Worm (Caenorhabditis elegans) whole organism, young adult: Measurements from ENCODE around the gene C06A12.19.

ENCODE experiments used
- B0261.1 ChIP-seq: sonication (generic microtip); optimal IDR thresholded peaks from 2 replicates; lab custom pipeline; 2016; ENCODE audit warnings: mild to moderate bottlenecking, missing genetic modification characterization, moderate library complexity, missing compliant biosample characterization
- C17E4.6 ChIP-seq: fragments of 200-800 bp; sonication (Bioruptor generic); IDR thresholded peaks from 2 replicates; pipeline ENCODE4 v1.3.6; 2022; ENCODE audit warnings: missing genetic modification reagents, missing genetic modification characterization, missing compliant biosample characterization
- cebp-1 ChIP-seq, 2 experiments: fragments of 200-800 bp in 1 of 2; sonication (Bioruptor generic) in 1 of 2; sonication (generic microtip) in 1 of 2; IDR thresholded peaks in 1 of 2; optimal IDR thresholded peaks in 1 of 2; 2 replicates each; pipeline versions ENCODE4 v1.3.6 to Lab custom; 2017 to 2022; ENCODE audit warnings: missing compliant biosample characterization in 2 of 2, missing genetic modification characterization in 2 of 2, mild to moderate bottlenecking in 1 of 2, missing genetic modification reagents in 1 of 2, moderate library complexity in 1 of 2
- cebp-2 ChIP-seq: fragments of 200-800 bp; sonication (Bioruptor generic); IDR thresholded peaks from 2 replicates; pipeline ENCODE4 v1.3.6; 2022; ENCODE audit warnings: missing genetic modification characterization, missing compliant biosample characterization
- ceh-79 ChIP-seq: sonication (generic microtip); optimal IDR thresholded peaks from 2 replicates; lab custom pipeline; 2017; ENCODE audit warnings: mild to moderate bottlenecking, missing genetic modification characterization, missing compliant biosample characterization
- ekl-4 ChIP-seq: fragments of 200-800 bp; sonication (Bioruptor generic); IDR thresholded peaks from 2 replicates; pipeline ENCODE4 v1.3.6; 2022; ENCODE audit warnings: missing genetic modification reagents, missing genetic modification characterization, missing compliant biosample characterization
- let-526 ChIP-seq: fragments of 200-800 bp; sonication (Bioruptor generic); IDR thresholded peaks from 2 replicates; pipeline ENCODE4 v1.3.6; 2022; ENCODE audit warnings: missing genetic modification reagents, missing genetic modification characterization, missing compliant biosample characterization
- lsy-27 ChIP-seq: sonication (generic microtip); optimal IDR thresholded peaks from 2 replicates; lab custom pipeline; 2017; ENCODE audit warnings: missing genetic modification characterization, mild to moderate bottlenecking, missing compliant biosample characterization, antibody characterized with exemption, missing genotype, borderline replicate concordance; ENCODE audit not compliant: insufficient read depth
- pbrm-1 ChIP-seq: fragments of 200-800 bp; sonication (Bioruptor generic); IDR thresholded peaks from 2 replicates; pipeline ENCODE4 v1.3.6; 2022; ENCODE audit warnings: missing genetic modification reagents, missing genetic modification characterization, missing compliant biosample characterization
- snpc-3.4 ChIP-seq: sonication (generic microtip); optimal IDR thresholded peaks from 2 replicates; lab custom pipeline; 2017; ENCODE audit warnings: missing genetic modification characterization, mild to moderate bottlenecking, missing compliant biosample characterization, antibody characterized with exemption, moderate library complexity, missing genotype, missing genetic modification reagents
- somi-1 ChIP-seq: fragments of 200-800 bp; sonication (Bioruptor generic); optimal IDR thresholded peaks from 2 replicates; lab custom pipeline; 2018; ENCODE audit warnings: mild to moderate bottlenecking, missing genetic modification characterization, missing compliant biosample characterization
- unc-62 ChIP-seq: fragments of 150-350 bp; optimal IDR thresholded peaks from 2 replicates; lab custom pipeline; 2014; ENCODE audit warnings: missing biosample characterization, missing genetic modification reagents, missing genetic modification characterization
- ztf-6 ChIP-seq: fragments of 200-800 bp; sonication (Bioruptor generic); IDR thresholded peaks from 2 replicates; pipeline ENCODE4 v1.3.6; 2022; ENCODE audit warnings: missing genetic modification reagents, missing genetic modification characterization, missing compliant biosample characterization

- no peak for TF ChIP-seq unc-62 (GFP tag; lab: Kevin White, UChicago)
- no peak for TF ChIP-seq ekl-4 (GFP tag; lab: Robert Waterston, UW)
- TF ChIP-seq lsy-27 (tag; lab: Kevin White, UChicago): no peak
- no peak for TF ChIP-seq C17E4.6
- no peak for TF ChIP-seq let-526 (GFP tag; lab: Robert Waterston, UW)
- no peak for TF ChIP-seq cebp-1 (GFP tag; IDR thresholded peaks at IDR 0.05; lab: Robert Waterston, UW)
- no peak for TF ChIP-seq cebp-1 (tag; optimal IDR thresholded peaks at IDR 0.05; lab: Kevin White, UChicago)
- TF ChIP-seq ztf-6 (GFP tag; lab: Robert Waterston, UW): no peak
- TF ChIP-seq B0261.1: no peak
- no peak for TF ChIP-seq cebp-2
- TF ChIP-seq pbrm-1 (GFP tag; lab: Robert Waterston, UW): no peak
- no peak for TF ChIP-seq ceh-79
- TF ChIP-seq somi-1 (GFP tag; lab: Kevin White, UChicago): no peak
- TF ChIP-seq snpc-3.4 (tag; lab: Kevin White, UChicago): no peak
Observed at ce11 chrIV:17432223-17432826, 7.6 kb downstream of the C06A12.19 start.
